Worm (Caenorhabditis elegans): ENCODE results near the gene hut-1.

- TF ChIP-seq lin-13 (GFP tag; optimal IDR thresholded peaks at IDR 0.05): no peak
- TF ChIP-seq tlp-1 (tag; optimal IDR thresholded peaks at IDR 0.05): no peak
- TF ChIP-seq ama-1 (optimal IDR thresholded peaks at IDR 0.05): no peak
- TF ChIP-seq mdl-1 (tag; optimal IDR thresholded peaks at IDR 0.05): no peak
- TF ChIP-seq nhr-28 (tag; optimal IDR thresholded peaks at IDR 0.05): no peak
- TF ChIP-seq F16B12.6 (tag; optimal IDR thresholded peaks at IDR 0.05): no peak
- TF ChIP-seq ztf-11 (tag; optimal IDR thresholded peaks at IDR 0.05): no peak
- TF ChIP-seq unc-62 (GFP tag; optimal IDR thresholded peaks at IDR 0.05): no peak
- no peak for TF ChIP-seq unc-86 (tag; optimal IDR thresholded peaks at IDR 0.05)
- TF ChIP-seq sup-37 (GFP tag; optimal IDR thresholded peaks at IDR 0.05): no peak
- TF ChIP-seq nhr-12 (tag; optimal IDR thresholded peaks at IDR 0.05): no peak
- no peak for TF ChIP-seq ceh-82 (tag; optimal IDR thresholded peaks at IDR 0.05)
- no peak for TF ChIP-seq hlh-4 (tag; optimal IDR thresholded peaks at IDR 0.05)
- TF ChIP-seq nhr-84 (tag; optimal IDR thresholded peaks at IDR 0.05): no peak
Measured at ce11 chrIII:12662186-12662585, 49.2 kb upstream of the hut-1 start, which contains the start of gene tpst-1.
